Fruit fly (Drosophila melanogaster): Measurements from ENCODE around the gene CG31145.

The CG31145 gene

DNA sequence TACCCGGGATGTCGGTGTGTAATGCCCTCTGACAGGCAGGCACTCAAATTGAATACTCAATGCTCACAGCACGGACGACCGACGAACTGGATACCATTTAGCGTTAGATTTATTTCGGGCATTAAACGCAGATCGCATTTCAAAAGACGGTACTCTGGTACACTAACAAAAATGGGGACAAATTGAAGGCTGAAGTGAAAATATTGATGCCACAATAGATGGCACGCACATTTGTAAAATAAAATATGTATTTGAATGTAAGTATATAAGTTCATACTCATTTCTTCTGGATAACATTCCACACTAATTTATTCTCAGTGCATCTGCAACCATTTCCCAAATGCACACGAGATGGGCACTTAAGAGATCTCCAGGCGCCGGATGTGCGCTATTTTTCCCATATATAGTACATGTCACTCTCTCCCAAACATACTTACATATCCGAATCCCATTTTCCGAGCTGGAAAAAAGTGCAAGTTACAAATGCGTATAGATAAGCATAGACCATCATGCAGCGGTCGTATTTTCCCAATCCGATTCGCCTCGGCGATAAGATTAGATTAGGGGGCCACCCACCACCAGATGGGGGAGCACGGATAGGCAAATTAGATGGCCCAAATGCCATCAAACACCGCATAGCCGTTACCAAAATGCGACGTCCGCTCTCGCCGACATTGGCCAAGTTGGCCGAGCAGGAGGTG is 40.2 kb upstream of the CG31145 start, which contains the start of gene CG10301 (continued):
- TF ChIP-seq CG14050 (GFP tag; IDR thresholded peaks at IDR 0.05) (no peak), Med (GFP tag) (peak; percentile 77), CG12155 (GFP tag; optimal IDR thresholded peaks at IDR 0.05) (no peak), CG11456 (GFP tag; IDR thresholded peaks at IDR 0.05) (no peak), CG33557 (GFP tag; optimal IDR thresholded peaks at IDR 0.05) (peak; percentile 61), Fer3 (tag; optimal IDR thresholded peaks at IDR 0.05) (peak; percentile 8), CG9797 (GFP tag; optimal IDR thresholded peaks at IDR 0.05) (no peak), CG2875 (GFP tag; optimal IDR thresholded peaks at IDR 0.05) (peak; percentile 44), Awh (GFP tag; IDR thresholded peaks at IDR 0.05) (peak; percentile 52), ranshi (GFP tag; IDR thresholded peaks at IDR 0.05) (peak; percentile 68), Dip3 (GFP tag; optimal IDR thresholded peaks at IDR 0.05) (no peak), fru (optimal IDR thresholded peaks at IDR 0.05) (no peak), CG8281 (tag; optimal IDR thresholded peaks at IDR 0.05) (no peak), HLH3B (GFP tag; IDR thresholded peaks at IDR 0.05) (peak; percentile 43; the same call in 1 of the 2 replicates), Abd-B (GFP tag; optimal IDR thresholded peaks at IDR 0.05) (peak; percentile 43), Xbp1 (GFP tag; optimal IDR thresholded peaks at IDR 0.05) (peak; percentile 61), Bdp1 (GFP tag; optimal IDR thresholded peaks at IDR 0.05) (no peak), Camta (GFP tag; optimal IDR thresholded peaks at IDR 0.05) (peak; percentile 50), NC2α (GFP tag; optimal IDR thresholded peaks at IDR 0.05) (peak; percentile 9), CG32532 (GFP tag; IDR thresholded peaks at IDR 0.05) (no peak), az2 (GFP tag; optimal IDR thresholded peaks at IDR 0.05) (peak; percentile 64), so (GFP tag; IDR thresholded peaks at IDR 0.05) (peak; percentile 41; the same call in 1 of the 3 replicates), CG6683 (GFP tag; optimal IDR thresholded peaks at IDR 0.05) (no peak), Optix (GFP tag; IDR thresholded peaks at IDR 0.05) (no peak), CG17385 (GFP tag; optimal IDR thresholded peaks at IDR 0.05) (peak; percentile 45), CG8478 (optimal IDR thresholded peaks at IDR 0.05) (no peak), lmd (GFP tag; IDR thresholded peaks at IDR 0.05) (peak; percentile 62), toy (GFP tag; IDR thresholded peaks at IDR 0.05) (no peak), CG10959 (GFP tag; IDR thresholded peaks at IDR 0.05) (peak; percentile 76), sima (GFP tag; optimal IDR thresholded peaks at IDR 0.05) (no peak), CG10543 (GFP tag; optimal IDR thresholded peaks at IDR 0.05) (no peak), Spps (tag; optimal IDR thresholded peaks at IDR 0.05) (peak; percentile 28), Blimp-1 (GFP tag; optimal IDR thresholded peaks at IDR 0.05) (peak; percentile 67), CG2889 (GFP tag; IDR thresholded peaks at IDR 0.05) (no peak), slbo (GFP tag; IDR thresholded peaks at IDR 0.05) (peak; percentile 27; the same call in 1 of the 2 replicates), Dip2 (GFP tag; IDR thresholded peaks at IDR 0.05) (no peak), Side (GFP tag; optimal IDR thresholded peaks at IDR 0.05) (peak; percentile 10), Bgb (GFP tag; IDR thresholded peaks at IDR 0.05; ENCODE audit: partially characterized antibody) (no peak), CG9727 (GFP tag; optimal IDR thresholded peaks at IDR 0.05) (peak; percentile 79), Dref (GFP tag; IDR thresholded peaks at IDR 0.05) (no peak), Myb (GFP tag; optimal IDR thresholded peaks at IDR 0.05) (no peak), CG4820 (GFP tag; optimal IDR thresholded peaks at IDR 0.05) (peak; percentile 67), NfI (GFP tag; optimal IDR thresholded peaks at IDR 0.05) (peak; percentile 13), Fer2 (tag; optimal IDR thresholded peaks at IDR 0.05) (no peak), gcm (GFP tag; optimal IDR thresholded peaks at IDR 0.05) (no peak), Lpt (GFP tag; optimal IDR thresholded peaks at IDR 0.05) (no peak), Stat92E (GFP tag; optimal IDR thresholded peaks at IDR 0.05) (no peak), B-H2 (GFP tag; optimal IDR thresholded peaks at IDR 0.05) (no peak), CG34224 (GFP tag; IDR thresholded peaks at IDR 0.05; ENCODE audit: partially characterized antibody) (no peak), Hr3 (GFP tag; optimal IDR thresholded peaks at IDR 0.05) (peak; percentile 47), CG18476 (GFP tag; optimal IDR thresholded peaks at IDR 0.05) (peak; percentile 32)

All from whole organism, embryonic.